Worm (Caenorhabditis elegans) whole organism, dauer: ENCODE measurements around the gene srh-184.

Experiments used
- unc-62 ChIP-seq: sonication (generic microtip); optimal IDR thresholded peaks from 2 replicates; lab custom pipeline; 2017; ENCODE audit warnings: missing biosample characterization, missing genetic modification reagents, missing genetic modification characterization

The srh-184 gene

DNA sequence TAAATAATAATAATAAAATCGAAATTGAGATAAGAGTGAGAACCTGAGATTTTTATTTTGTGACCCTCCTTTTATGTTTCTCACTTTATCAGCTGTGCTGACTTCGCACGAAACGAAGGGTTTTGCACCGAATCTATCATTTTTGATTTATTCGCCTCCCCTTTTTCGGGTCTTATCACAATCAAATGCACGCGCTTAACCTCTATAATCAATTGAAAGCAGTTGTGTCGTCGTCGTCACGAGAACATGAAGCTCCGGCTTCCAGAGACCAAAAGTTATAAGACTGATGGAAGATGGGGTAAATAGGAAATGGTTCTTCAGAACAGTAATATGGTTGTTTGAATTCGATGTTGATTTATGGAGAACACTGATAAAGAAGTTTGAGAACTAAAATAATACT is 3.2 kb upstream of the srh-184 start, which contains the start of gene D1054.18:
Gene D1054.18, minus strand, starts transcription at position 45 of the 400 bp plus-strand sequence.
- TF ChIP-seq unc-62: no peak

DNA sequence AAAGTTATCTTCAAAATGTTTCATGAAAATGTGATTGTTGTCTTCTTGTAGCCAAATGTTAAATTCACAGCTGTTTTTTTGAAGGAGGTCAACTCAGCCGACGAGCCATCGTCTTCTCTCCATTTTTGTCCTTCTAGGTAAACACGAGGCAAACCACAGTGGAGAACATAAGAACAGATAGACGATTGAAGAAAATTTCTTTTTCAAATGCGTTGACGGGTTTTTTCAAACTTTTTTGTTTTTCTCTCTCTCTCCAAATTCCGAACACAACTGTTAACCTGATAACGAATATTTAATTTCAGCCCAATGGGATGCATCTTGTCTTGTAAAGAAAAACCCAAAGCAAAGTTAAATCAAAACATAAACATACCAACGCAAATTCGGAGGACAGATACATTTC is 2.5 kb downstream of the srh-184 start, which contains the start of gene D1054.19:
Gene D1054.19, plus strand, starts transcription at position 301 of the 400 bp plus-strand sequence.
- no peak for TF ChIP-seq unc-62

ce11 chrV:10794463-10794862 is 3.5 kb downstream of the srh-184 start:
- no peak for TF ChIP-seq unc-62

- TF ChIP-seq unc-62: no peak
Measured at ce11 chrV:10793498-10793897, 4.5 kb downstream of the srh-184 start, which contains the start of gene ule-3. Gene ule-3 (plus strand): TSS chrV:10793798.

- no peak for TF ChIP-seq unc-62
Measured at ce11 chrV:10792775-10793174, 5.2 kb downstream of the srh-184 start, which contains the start of gene D1054.10. Gene D1054.10 (minus strand): TSS chrV:10792875.

DNA sequence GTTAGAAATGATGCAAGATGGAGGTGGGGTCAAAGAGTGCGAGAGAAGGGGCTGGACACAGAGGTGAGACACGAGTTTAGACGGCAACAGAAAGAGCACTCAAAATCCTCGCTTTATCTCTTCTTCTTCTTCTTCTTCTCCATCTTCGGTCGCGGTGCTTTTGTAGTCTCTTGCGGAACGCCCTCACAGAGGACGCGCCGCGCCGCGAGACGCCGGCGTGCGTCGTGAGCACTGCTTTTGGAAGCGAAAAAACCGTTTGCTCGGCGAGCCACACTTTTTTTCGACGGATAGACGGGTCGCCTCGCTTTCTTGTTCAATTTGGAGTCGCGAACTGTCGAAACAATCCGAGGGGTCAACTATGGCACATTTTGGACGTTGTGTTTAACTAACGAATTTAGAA is 7.1 kb downstream of the srh-184 start, which contains the start of gene D1054.9:
Gene D1054.9, minus strand, starts transcription at position 137 of the 400 bp plus-strand sequence.
- no peak for TF ChIP-seq unc-62

DNA sequence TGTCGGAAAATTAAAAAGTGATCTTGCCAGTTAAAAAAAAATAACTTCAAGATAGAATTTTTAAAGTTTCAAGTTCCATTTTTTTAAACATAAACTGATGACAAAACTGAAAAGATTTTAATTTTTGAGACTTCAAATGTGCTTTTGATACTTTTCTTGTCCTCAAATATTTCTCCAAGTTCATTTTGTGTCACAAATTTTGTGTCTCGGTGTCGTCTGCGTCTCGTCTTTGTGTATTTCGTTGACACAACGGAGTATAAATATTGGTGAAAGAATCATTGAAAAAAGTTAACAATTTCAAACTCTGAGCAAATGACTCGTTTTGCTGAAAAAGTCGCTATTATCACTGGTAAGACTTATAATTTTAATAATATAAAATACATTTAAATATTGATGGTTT is 14.0 kb downstream of the srh-184 start, which contains the start of gene D1054.8:
Gene D1054.8, plus strand, starts transcription at position 301 of the 400 bp plus-strand sequence.
- TF ChIP-seq unc-62: no peak

DNA sequence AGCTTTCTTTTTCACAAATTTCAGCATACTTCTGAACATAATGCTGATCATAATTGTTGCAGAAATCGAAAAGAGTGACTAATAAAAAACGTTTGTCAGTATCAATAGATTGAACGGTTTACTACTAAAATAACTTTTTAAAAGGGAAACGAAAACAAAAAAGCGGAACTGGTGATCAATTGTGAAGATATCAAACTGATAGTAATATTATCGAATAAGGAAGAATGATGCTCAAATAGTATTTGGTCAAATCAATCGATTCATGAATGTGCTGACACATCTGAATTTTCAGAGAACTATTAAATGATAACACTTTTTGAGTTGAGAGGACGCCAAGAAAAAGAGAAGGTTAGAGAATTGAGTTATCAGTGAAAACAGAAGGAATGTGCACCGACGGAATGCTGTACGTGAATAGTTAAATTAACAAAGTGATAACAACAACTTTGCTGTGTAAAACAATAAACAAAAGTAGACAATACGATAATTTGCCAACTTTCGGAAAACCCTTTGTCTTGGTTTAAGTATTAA is 21.4 kb downstream of the srh-184 start, which contains the start of gene D1054.5:
Gene D1054.5, minus strand, starts transcription at position 51 of the 528 bp plus-strand sequence.
- no peak for TF ChIP-seq unc-62

DNA sequence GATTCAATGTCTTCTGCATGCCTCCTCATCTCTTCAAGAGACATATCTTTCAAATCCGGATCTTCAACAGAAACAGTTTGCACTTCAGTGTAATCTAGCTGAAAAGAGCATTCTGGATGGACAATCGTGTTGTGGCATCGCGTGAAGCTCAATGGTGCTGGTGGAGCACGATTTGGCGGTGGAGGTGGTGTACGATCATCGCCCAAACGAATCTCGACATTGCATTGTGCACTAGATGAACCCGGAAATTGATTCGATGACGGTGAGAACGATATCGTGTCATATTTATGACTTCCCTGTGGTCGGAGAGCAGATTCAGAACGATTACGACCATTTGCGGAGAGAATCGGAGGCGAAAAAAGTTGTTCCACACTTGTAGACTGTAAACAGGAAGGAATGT is 24.8 kb downstream of the srh-184 start:
- TF ChIP-seq unc-62: no peak

DNA sequence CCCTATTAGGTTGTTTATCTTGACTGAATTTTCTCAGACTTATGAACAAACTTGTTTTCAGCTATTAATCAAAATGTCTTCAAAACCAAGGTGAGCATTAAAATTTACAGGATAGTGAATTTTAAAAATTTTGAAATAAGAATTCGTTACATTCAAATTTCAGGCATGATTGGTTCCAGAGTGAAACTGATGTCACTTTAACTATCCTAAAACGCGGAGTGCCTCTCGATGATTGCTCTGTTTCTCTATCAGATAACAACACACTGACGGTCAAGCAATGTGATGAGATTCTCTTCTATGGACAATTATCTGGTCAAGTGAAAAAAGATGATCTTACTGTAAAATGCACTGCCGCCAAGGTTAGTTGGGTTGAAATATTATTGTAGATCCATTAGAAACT is 26.6 kb downstream of the srh-184 start, which contains the start of gene D1054.3:
Gene D1054.3, plus strand, starts transcription at position 62 of the 400 bp plus-strand sequence.
- TF ChIP-seq unc-62: no peak

DNA sequence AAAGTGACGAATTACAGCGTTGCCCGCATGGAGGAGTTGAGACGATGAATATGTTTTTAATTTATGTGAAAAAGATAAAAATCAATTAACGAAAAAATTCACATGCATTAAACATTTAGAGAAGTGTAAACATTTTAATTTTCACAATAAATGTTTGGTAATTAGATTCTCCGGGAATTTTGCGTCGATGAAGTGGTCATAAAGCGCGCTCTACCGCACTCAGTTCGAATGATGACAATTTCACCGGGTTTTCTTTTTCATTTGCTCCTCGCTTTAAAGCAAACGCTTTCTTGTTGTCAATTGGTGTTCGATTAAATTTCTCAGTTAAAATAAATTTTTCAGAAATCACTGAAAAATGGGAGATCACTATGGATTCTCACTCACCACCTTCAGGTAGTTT is 28.0 kb downstream of the srh-184 start, which contains the start of the genes D1054.1 and pas-2:
Gene D1054.1, minus strand, starts transcription at position 192 of the 400 bp plus-strand sequence.
Gene pas-2, plus strand, starts transcription at position 343 of the 400 bp plus-strand sequence.
- no peak for TF ChIP-seq unc-62

ce11 chrV:10768892-10769291 is 29.1 kb downstream of the srh-184 start:
- no peak for TF ChIP-seq unc-62

- TF ChIP-seq unc-62: no peak
Measured at ce11 chrV:10764066-10764465, 33.9 kb downstream of the srh-184 start, which contains the start of gene ocr-1. Gene ocr-1 (plus strand): TSS chrV:10764366.

ce11 chrV:10762695-10763094 is 35.3 kb downstream of the srh-184 start, which contains the start of gene sre-6:
Gene sre-6 (minus strand): TSS chrV:10762795.
- TF ChIP-seq unc-62: no peak

ce11 chrV:10760839-10761238 is 37.2 kb downstream of the srh-184 start:
- TF ChIP-seq unc-62: no peak

ce11 chrV:10758658-10759057 is 39.3 kb downstream of the srh-184 start, which contains the start of gene F28H7.8:
Gene F28H7.8 (plus strand): TSS chrV:10758958.
- no peak for TF ChIP-seq unc-62

ce11 chrV:10757128-10757527 is 40.9 kb downstream of the srh-184 start:
- TF ChIP-seq unc-62: no peak

DNA sequence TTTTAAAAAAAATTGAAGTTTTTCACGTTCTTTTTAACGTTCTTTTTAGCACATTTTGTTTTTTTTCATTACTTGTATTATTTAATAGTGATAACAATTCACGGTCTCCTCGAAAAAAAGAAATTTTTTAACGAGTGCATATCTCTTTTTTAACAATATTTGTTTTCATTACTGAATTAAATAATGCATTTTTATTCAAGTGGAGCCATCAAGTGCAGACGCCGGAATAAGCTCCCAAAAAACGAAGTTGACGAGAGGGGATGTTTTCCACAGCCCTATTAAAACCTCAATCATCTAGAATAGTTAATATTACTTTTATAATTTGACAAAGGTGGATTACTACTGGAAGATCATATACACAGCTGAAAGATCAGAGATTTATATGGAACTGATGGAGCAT is 41.3 kb downstream of the srh-184 start, which contains the start of gene irld-6:
Gene irld-6, minus strand, starts transcription at position 101 of the 400 bp plus-strand sequence.
- no peak for TF ChIP-seq unc-62
